Worm (Caenorhabditis elegans): ENCODE measurements around the gene C34E7.3.

The C34E7.3 gene

ce11 chrX:12942296-12942695 is 12.2 kb downstream of the C34E7.3 start:
- TF ChIP-seq pax-1 (tag; optimal IDR thresholded peaks at IDR 0.05), result no peak
- no peak for TF ChIP-seq ceh-9 (tag; optimal IDR thresholded peaks at IDR 0.05)
- TF ChIP-seq Y22D7AL.16 (tag; optimal IDR thresholded peaks at IDR 0.05), result no peak
- TF ChIP-seq fkh-6 (tag; optimal IDR thresholded peaks at IDR 0.05), result no peak
- no peak for TF ChIP-seq pat-9 (tag; optimal IDR thresholded peaks at IDR 0.05)

- no peak for TF ChIP-seq pag-3 (tag; optimal IDR thresholded peaks at IDR 0.05; ENCODE audit: borderline replicate concordance)
- no peak for TF ChIP-seq ceh-19 (GFP tag; optimal IDR thresholded peaks at IDR 0.05)
- no peak for TF ChIP-seq mec-3 (tag; optimal IDR thresholded peaks at IDR 0.05; ENCODE audit: borderline replicate concordance)
- TF ChIP-seq hlh-13 (GFP tag; optimal IDR thresholded peaks at IDR 0.05), result no peak
- TF ChIP-seq ama-1 (optimal IDR thresholded peaks at IDR 0.05), result no peak
- no peak for TF ChIP-seq fax-1 (tag; optimal IDR thresholded peaks at IDR 0.05)
- no peak for TF ChIP-seq C08G9.2 (tag; optimal IDR thresholded peaks at IDR 0.05)
These were observed 13.1 kb downstream of the C34E7.3 start, which contains the start of gene gmap-2 for ce11 chrX:12943166-12943565. Gene gmap-2 (minus strand): TSS chrX:12943266.

ce11 chrX:12944661-12945060 is 14.6 kb downstream of the C34E7.3 start:
- TF ChIP-seq mec-3 (tag; optimal IDR thresholded peaks at IDR 0.05; ENCODE audit: borderline replicate concordance) (no peak), tbx-7 (tag; optimal IDR thresholded peaks at IDR 0.05) (no peak), dve-1 (tag; optimal IDR thresholded peaks at IDR 0.05) (no peak), ceh-19 (GFP tag; optimal IDR thresholded peaks at IDR 0.05) (no peak), elt-4 (tag; optimal IDR thresholded peaks at IDR 0.05) (no peak), hlh-8 (tag; optimal IDR thresholded peaks at IDR 0.05) (no peak), T23F11.4 (GFP tag; optimal IDR thresholded peaks at IDR 0.05) (no peak), hlh-30 (tag; optimal IDR thresholded peaks at IDR 0.05; ENCODE audit: insufficient read depth) (no peak), pax-1 (tag; optimal IDR thresholded peaks at IDR 0.05) (no peak), unc-42 (tag; optimal IDR thresholded peaks at IDR 0.05) (no peak), ceh-30 (tag; optimal IDR thresholded peaks at IDR 0.05) (no peak), zip-5 (tag; optimal IDR thresholded peaks at IDR 0.05) (no peak), syd-9 (tag; optimal IDR thresholded peaks at IDR 0.05) (no peak), che-1 (tag; optimal IDR thresholded peaks at IDR 0.05) (no peak), unc-3 (GFP tag; conservative IDR thresholded peaks at IDR 0.05) (no peak), unc-3 (tag; optimal IDR thresholded peaks at IDR 0.05) (no peak), ceh-9 (tag; optimal IDR thresholded peaks at IDR 0.05) (no peak), ztf-16 (tag; optimal IDR thresholded peaks at IDR 0.05) (no peak)

- no peak for TF ChIP-seq ttx-3 (tag; optimal IDR thresholded peaks at IDR 0.05)
- no peak for TF ChIP-seq hlh-15 (tag; optimal IDR thresholded peaks at IDR 0.05)
- no peak for TF ChIP-seq ets-4 (tag; optimal IDR thresholded peaks at IDR 0.05)
- no peak for TF ChIP-seq C08G9.2 (tag; optimal IDR thresholded peaks at IDR 0.05)
- TF ChIP-seq sox-4 (tag; optimal IDR thresholded peaks at IDR 0.05), result no peak
- TF ChIP-seq ref-2 (tag; optimal IDR thresholded peaks at IDR 0.05), result no peak
- TF ChIP-seq pros-1 (tag; optimal IDR thresholded peaks at IDR 0.05), result no peak
- no peak for TF ChIP-seq hlh-8 (tag; optimal IDR thresholded peaks at IDR 0.05)
- TF ChIP-seq C38D4.7 (GFP tag; optimal IDR thresholded peaks at IDR 0.05), result no peak
- no peak for TF ChIP-seq fkh-10 (GFP tag; optimal IDR thresholded peaks at IDR 0.05)
- TF ChIP-seq lim-6 (tag; optimal IDR thresholded peaks at IDR 0.05), result no peak
- no peak for TF ChIP-seq odd-2 (tag; optimal IDR thresholded peaks at IDR 0.05)
- no peak for TF ChIP-seq rnt-1 (tag; optimal IDR thresholded peaks at IDR 0.05)
These were observed 16.5 kb downstream of the C34E7.3 start, which contains the start of gene C05E7.3 for ce11 chrX:12946533-12946932. Gene C05E7.3 (minus strand): TSS chrX:12946633.

- TF ChIP-seq dmd-4 (tag; optimal IDR thresholded peaks at IDR 0.05; ENCODE audit: borderline replicate concordance) (no peak), C08G9.2 (tag; optimal IDR thresholded peaks at IDR 0.05) (no peak), ceh-2 (tag; optimal IDR thresholded peaks at IDR 0.05) (no peak), ceh-19 (GFP tag; optimal IDR thresholded peaks at IDR 0.05) (no peak), ceh-6 (GFP tag; optimal IDR thresholded peaks at IDR 0.05) (no peak), che-1 (tag; optimal IDR thresholded peaks at IDR 0.05) (no peak)
These were observed 21.1 kb downstream of the C34E7.3 start for ce11 chrX:12951175-12951574.
